Worm (Caenorhabditis elegans) whole organism, L4 larva: ENCODE results near the gene cha-1.

Experiments used
- F26F4.8 ChIP-seq: fragments of 200-800 bp; sonication (Bioruptor generic); conservative IDR thresholded peaks from 2 replicates; pipeline ENCODE4 v1.3.6; 2022; ENCODE audit warnings: missing genetic modification characterization, missing compliant biosample characterization
- F44E2.7 ChIP-seq: fragments of 200-800 bp; sonication (Bioruptor generic); IDR thresholded peaks from 2 replicates; pipeline ENCODE4 v2.1.2; 2022; ENCODE audit warnings: missing genetic modification characterization, missing compliant biosample characterization
- T20F7.1 ChIP-seq: fragments of 200-800 bp; sonication (Bioruptor generic); optimal IDR thresholded peaks from 2 replicates; lab custom pipeline; 2018; ENCODE audit warnings: mild to moderate bottlenecking, missing genetic modification characterization, missing compliant biosample characterization
- T26A8.4 ChIP-seq: fragments of 200-800 bp; sonication (Bioruptor generic); IDR thresholded peaks from 2 replicates; pipeline ENCODE4 v1.3.6; 2022; ENCODE audit warnings: missing genetic modification characterization, missing compliant biosample characterization
- Y48G9A.11 ChIP-seq: fragments of 200-800 bp; sonication (Bioruptor generic); IDR thresholded peaks from 2 replicates; pipeline ENCODE4 v1.3.6; 2022; ENCODE audit warnings: missing genetic modification reagents, missing genetic modification characterization, missing compliant biosample characterization
- Y75B8A.6 ChIP-seq: fragments of 200-800 bp; sonication (Bioruptor generic); IDR thresholded peaks from 2 replicates; pipeline ENCODE4 v1.3.6; 2022; ENCODE audit warnings: missing genetic modification reagents, missing genetic modification characterization, missing compliant biosample characterization
- ceh-20 ChIP-seq: fragments of 200-800 bp; sonication (Bioruptor generic); IDR thresholded peaks from 2 replicates; pipeline ENCODE4 v1.3.6; 2022; ENCODE audit warnings: missing genetic modification reagents, missing genetic modification characterization, missing compliant biosample characterization
- daf-16 ChIP-seq, 3 experiments: sonication (generic microtip); optimal IDR thresholded peaks; 2 replicates each; lab custom pipeline; 2016 to 2017; ENCODE audit warnings: missing genetic modification characterization in 3 of 3, missing genetic modification reagents in 3 of 3, mild to moderate bottlenecking in 2 of 3, missing compliant biosample characterization in 2 of 3, missing biosample characterization in 1 of 3, moderate library complexity in 1 of 3
- daf-8 ChIP-seq: fragments of 200-800 bp; sonication (Bioruptor generic); IDR thresholded peaks from 2 replicates; pipeline ENCODE4 v1.3.6; 2022; ENCODE audit warnings: missing genetic modification characterization, missing compliant biosample characterization
- dmd-6 ChIP-seq: fragments of 200-800 bp; sonication (Bioruptor generic); IDR thresholded peaks from 2 replicates; pipeline ENCODE4 v1.3.6; 2022; ENCODE audit warnings: missing genetic modification reagents, missing genetic modification characterization, missing compliant biosample characterization
- dmd-8 ChIP-seq: fragments of 200-800 bp; sonication (Bioruptor generic); IDR thresholded peaks from 2 replicates; pipeline ENCODE4 v1.3.6; 2022; ENCODE audit warnings: missing genetic modification characterization, missing compliant biosample characterization
- dmd-9 ChIP-seq: fragments of 200-800 bp; sonication (Bioruptor generic); IDR thresholded peaks from 2 replicates; pipeline ENCODE4 v1.3.6; 2022; ENCODE audit warnings: missing genetic modification reagents, missing genetic modification characterization, missing compliant biosample characterization
- dpl-1 ChIP-seq: fragments of 150-350 bp; optimal IDR thresholded peaks from 2 replicates; lab custom pipeline; 2014; ENCODE audit warnings: missing biosample characterization, missing genetic modification reagents, missing genetic modification characterization
- dve-1 ChIP-seq: sonication (generic microtip); optimal IDR thresholded peaks from 2 replicates; lab custom pipeline; 2017; ENCODE audit warnings: antibody characterized with exemption, mild to moderate bottlenecking, missing genetic modification characterization, missing compliant biosample characterization; ENCODE audit not compliant: insufficient read depth
- egl-43 ChIP-seq: fragments of 200-800 bp; sonication (Bioruptor generic); IDR thresholded peaks from 2 replicates; pipeline ENCODE4 v1.3.6; 2022; ENCODE audit warnings: missing genetic modification reagents, missing genetic modification characterization, missing compliant biosample characterization
- fos-1 ChIP-seq: fragments of 150-350 bp; optimal IDR thresholded peaks from 2 replicates; lab custom pipeline; 2014; ENCODE audit warnings: missing biosample characterization, missing genetic modification characterization
- hlh-11 ChIP-seq: fragments of 200-800 bp; sonication (Bioruptor generic); optimal IDR thresholded peaks from 2 replicates; lab custom pipeline; 2018; ENCODE audit warnings: mild to moderate bottlenecking, missing genetic modification characterization, missing compliant biosample characterization
- hlh-30 ChIP-seq: sonication (generic microtip); optimal IDR thresholded peaks from 2 replicates; lab custom pipeline; 2017; ENCODE audit warnings: antibody characterized with exemption, mild to moderate bottlenecking, missing genetic modification characterization, missing compliant biosample characterization; ENCODE audit not compliant: insufficient read depth
- hmg-1.1 ChIP-seq: fragments of 200-800 bp; sonication (Bioruptor generic); IDR thresholded peaks from 2 replicates; pipeline ENCODE4 v1.3.6; 2022; ENCODE audit warnings: missing genetic modification reagents, missing genetic modification characterization, missing compliant biosample characterization
- jun-1 ChIP-seq: fragments of 150-350 bp; optimal IDR thresholded peaks from 2 replicates; lab custom pipeline; 2014; ENCODE audit warnings: missing biosample characterization, missing genetic modification reagents, missing genetic modification characterization
- lim-7 ChIP-seq: fragments of 200-800 bp; sonication (Bioruptor generic); IDR thresholded peaks from 2 replicates; pipeline ENCODE4 v1.3.6; 2022; ENCODE audit warnings: missing genetic modification characterization, missing compliant biosample characterization
- lin-1 ChIP-seq: fragments of 200-800 bp; sonication (Bioruptor generic); IDR thresholded peaks from 2 replicates; pipeline ENCODE4 v1.3.6; 2022; ENCODE audit warnings: missing genetic modification reagents, missing genetic modification characterization, missing compliant biosample characterization
- lin-15B ChIP-seq: fragments of 150-350 bp; sonication (generic microtip); optimal IDR thresholded peaks from 3 replicates; lab custom pipeline; 2014; ENCODE audit warnings: missing biosample characterization, missing genetic modification characterization
- lin-29 ChIP-seq: fragments of 200-800 bp; sonication (Bioruptor generic); IDR thresholded peaks from 2 replicates; pipeline ENCODE4 v1.3.6; 2022; ENCODE audit warnings: missing genetic modification reagents, missing genetic modification characterization, missing compliant biosample characterization
- lin-38 ChIP-seq: fragments of 200-800 bp; sonication (Bioruptor generic); IDR thresholded peaks from 2 replicates; pipeline ENCODE4 v1.3.6; 2022; ENCODE audit warnings: missing genetic modification reagents, missing genetic modification characterization, missing compliant biosample characterization
- lir-3 ChIP-seq: sonication (generic microtip); optimal IDR thresholded peaks from 2 replicates; lab custom pipeline; 2016; ENCODE audit warnings: mild to moderate bottlenecking, missing genetic modification characterization, missing compliant biosample characterization
- lsy-2 ChIP-seq, 2 experiments: fragments of 150-350 bp in 1 of 2; sonication (generic microtip) in 1 of 2; optimal IDR thresholded peaks; 2 replicates each; lab custom pipeline; 2014 to 2017; ENCODE audit warnings: missing biosample characterization in 2 of 2, missing genetic modification characterization in 2 of 2
- madf-9 ChIP-seq: fragments of 200-800 bp; sonication (Bioruptor generic); conservative IDR thresholded peaks from 2 replicates; pipeline ENCODE4 v1.3.6; 2022; ENCODE audit warnings: missing genetic modification reagents, missing genetic modification characterization, missing compliant biosample characterization
- mdl-1 ChIP-seq, 2 experiments: fragments of 150-350 bp in 1 of 2; sonication (generic microtip) in 1 of 2; optimal IDR thresholded peaks; 2 replicates each; lab custom pipeline; 2014 to 2017; ENCODE audit warnings: missing biosample characterization in 2 of 2, missing genetic modification characterization in 2 of 2
- mdt-29 ChIP-seq: fragments of 200-800 bp; sonication (Bioruptor generic); IDR thresholded peaks from 2 replicates; pipeline ENCODE4 v1.3.6; 2022; ENCODE audit warnings: missing genetic modification reagents, missing genetic modification characterization, missing compliant biosample characterization
- mes-2 ChIP-seq: sonication (generic microtip); optimal IDR thresholded peaks from 2 replicates; lab custom pipeline; 2016; ENCODE audit warnings: missing genotype, mild to moderate bottlenecking, missing genetic modification characterization, missing compliant biosample characterization; ENCODE audit not compliant: poor library complexity, severe bottlenecking
- mxl-2 ChIP-seq: fragments of 200-800 bp; sonication (Bioruptor generic); conservative IDR thresholded peaks from 2 replicates; pipeline ENCODE4 v1.3.6; 2022; ENCODE audit warnings: missing genetic modification reagents, missing genetic modification characterization, missing compliant biosample characterization
- mxl-3 ChIP-seq: fragments of 200-800 bp; sonication (Bioruptor generic); optimal IDR thresholded peaks from 2 replicates; lab custom pipeline; 2018; ENCODE audit warnings: mild to moderate bottlenecking, missing genetic modification characterization, missing compliant biosample characterization
- nhr-10 ChIP-seq: fragments of 150-350 bp; optimal IDR thresholded peaks from 2 replicates; lab custom pipeline; 2014; ENCODE audit warnings: missing biosample characterization, missing genetic modification characterization
- nhr-102 ChIP-seq: sonication (generic microtip); optimal IDR thresholded peaks from 2 replicates; lab custom pipeline; 2016; ENCODE audit warnings: mild to moderate bottlenecking, missing genetic modification characterization, moderate library complexity, missing compliant biosample characterization
- nhr-111 ChIP-seq: fragments of 200-800 bp; sonication (Bioruptor generic); optimal IDR thresholded peaks from 2 replicates; lab custom pipeline; 2018; ENCODE audit warnings: mild to moderate bottlenecking, missing genetic modification characterization, missing compliant biosample characterization
- nhr-42 ChIP-seq: fragments of 200-800 bp; sonication (Bioruptor generic); IDR thresholded peaks from 2 replicates; pipeline ENCODE4 v1.3.6; 2022; ENCODE audit warnings: missing genetic modification characterization, missing compliant biosample characterization
- nhr-77 ChIP-seq: fragments of 150-350 bp; optimal IDR thresholded peaks from 2 replicates; lab custom pipeline; 2014; ENCODE audit warnings: missing biosample characterization, missing genetic modification characterization
- php-3 ChIP-seq: fragments of 200-800 bp; sonication (Bioruptor generic); IDR thresholded peaks from 2 replicates; pipeline ENCODE4 v1.3.6; 2022; ENCODE audit warnings: missing genetic modification reagents, missing genetic modification characterization, missing compliant biosample characterization
- pqm-1 ChIP-seq: sonication (generic microtip); optimal IDR thresholded peaks from 2 replicates; lab custom pipeline; 2017; ENCODE audit warnings: missing biosample characterization, missing genetic modification characterization
- set-16 ChIP-seq: fragments of 200-800 bp; sonication (Bioruptor generic); IDR thresholded peaks from 2 replicates; pipeline ENCODE4 v1.3.6; 2022; ENCODE audit warnings: missing genetic modification reagents, missing genetic modification characterization, missing compliant biosample characterization
- snpc-4 ChIP-seq: fragments of 150-350 bp; optimal IDR thresholded peaks from 2 replicates; lab custom pipeline; 2014; ENCODE audit warnings: missing biosample characterization, missing genetic modification characterization
- spr-1 ChIP-seq: sonication (generic microtip); optimal IDR thresholded peaks from 2 replicates; lab custom pipeline; 2016; ENCODE audit warnings: mild to moderate bottlenecking, missing genetic modification characterization, missing compliant biosample characterization
- tra-1 ChIP-seq: fragments of 200-800 bp; sonication (Bioruptor generic); IDR thresholded peaks from 2 replicates; pipeline ENCODE4 v1.3.6; 2022; ENCODE audit warnings: missing genetic modification reagents, missing genetic modification characterization, missing compliant biosample characterization
- zfp-2 ChIP-seq: sonication (generic microtip); optimal IDR thresholded peaks from 2 replicates; lab custom pipeline; 2016; ENCODE audit warnings: mild to moderate bottlenecking, missing genetic modification characterization, missing compliant biosample characterization
- zfp-3 ChIP-seq: fragments of 200-800 bp; sonication (Bioruptor generic); conservative IDR thresholded peaks from 2 replicates; pipeline ENCODE4 v1.3.6; 2022; ENCODE audit warnings: missing genetic modification reagents, missing genetic modification characterization, missing compliant biosample characterization

Gene cha-1

ce11 chrIV:3613022-3613605 is 11.4 kb downstream of the cha-1 start, which contains the start of gene ltah-1.2 (continued):
- peak; percentile 5 for TF ChIP-seq nhr-77
- TF ChIP-seq ceh-20 (GFP tag; lab: Robert Waterston, UW), result 0 out of 2 replicates have a peak, but pooled peaks have one; percentile 65
- TF ChIP-seq Y75B8A.6 (GFP tag; lab: Robert Waterston, UW), result no peak
- 0 out of 2 replicates have a peak, but pooled peaks have one; percentile 40 for TF ChIP-seq egl-43 (GFP tag; lab: Robert Waterston, UW)
- TF ChIP-seq daf-16 (GFP tag; optimal IDR thresholded peaks at IDR 0.05; lab: Kevin White, UChicago), result no peak
- peak; percentile 11 for TF ChIP-seq daf-16 (tag; optimal IDR thresholded peaks at IDR 0.05; lab: Kevin White, UChicago)
- no peak for TF ChIP-seq nhr-111 (GFP tag; lab: Kevin White, UChicago)
- TF ChIP-seq snpc-4 (tag; lab: Kevin White, UChicago), result no peak
- TF ChIP-seq hlh-30 (tag; lab: Kevin White, UChicago), result peak; percentile 56
- no peak for TF ChIP-seq spr-1 (tag; lab: Kevin White, UChicago)
- 0 out of 2 replicates have a peak, but pooled peaks have one; percentile 7 for TF ChIP-seq T26A8.4 (GFP tag; lab: Robert Waterston, UW)
- no peak for TF ChIP-seq hmg-1.1 (GFP tag; lab: Robert Waterston, UW)
- no peak for TF ChIP-seq lim-7
- peak; percentile 34 for TF ChIP-seq dve-1 (tag; lab: Kevin White, UChicago)
- TF ChIP-seq F44E2.7 (GFP tag; lab: Robert Waterston, UW), result no peak

- TF ChIP-seq mdt-29 (GFP tag; lab: Robert Waterston, UW) (peak; percentile 65), lin-38 (GFP tag; lab: Robert Waterston, UW) (peak; percentile 47), hlh-11 (tag; lab: Kevin White, UChicago) (peak; percentile 97), madf-9 (GFP tag; lab: Robert Waterston, UW) (no peak), F26F4.8 (GFP tag; lab: Robert Waterston, UW) (no peak), spr-1 (tag; lab: Kevin White, UChicago) (peak; percentile 39), ceh-20 (GFP tag; lab: Robert Waterston, UW) (peak; percentile 82), pqm-1 (peak; percentile 82), php-3 (GFP tag; lab: Robert Waterston, UW) (peak; percentile 94), mxl-3 (GFP tag; lab: Kevin White, UChicago) (peak; percentile 62), lir-3 (tag; lab: Kevin White, UChicago) (no peak), Y75B8A.6 (GFP tag; lab: Robert Waterston, UW) (no peak), dmd-9 (GFP tag; lab: Robert Waterston, UW) (no peak), T20F7.1 (GFP tag; lab: Kevin White, UChicago) (no peak), lin-1 (GFP tag; lab: Robert Waterston, UW) (peak; percentile 84), nhr-42 (peak; percentile 59; the same call in 1 of the 2 replicates), nhr-102 (tag; lab: Kevin White, UChicago) (peak; percentile 86), zfp-3 (GFP tag; lab: Robert Waterston, UW) (no peak), lin-15B (tag; lab: Kevin White, UChicago) (no peak), dmd-6 (GFP tag; lab: Robert Waterston, UW) (peak; percentile 87), nhr-10 (peak; percentile 52), dmd-8 (GFP tag; lab: Robert Waterston, UW) (0 out of 2 replicates have a peak, but pooled peaks have one; percentile 10), lin-29 (no peak), mxl-2 (GFP tag; lab: Robert Waterston, UW) (no peak), hlh-30 (tag; lab: Kevin White, UChicago) (peak; percentile 80), Y48G9A.11 (no peak), lsy-2 (tag; optimal IDR thresholded peaks at IDR 0.05; lab: Kevin White, UChicago) (peak in 1 of 2 experiments; percentile 10), jun-1 (tag; lab: Kevin White, UChicago) (peak; percentile 55), tra-1 (GFP tag; lab: Robert Waterston, UW) (peak; percentile 82), daf-8 (GFP tag; lab: Robert Waterston, UW) (no peak), set-16 (peak; percentile 49; the same call in 1 of the 2 replicates), mes-2 (tag; lab: Kevin White, UChicago) (peak; percentile 43), daf-16 (GFP tag; optimal IDR thresholded peaks at IDR 0.05; lab: Kevin White, UChicago) (peak in 1 of 2 experiments; percentile 71), daf-16 (tag; optimal IDR thresholded peaks at IDR 0.05; lab: Kevin White, UChicago) (peak; percentile 79), zfp-2 (tag; lab: Kevin White, UChicago) (no peak), mdl-1 (tag; optimal IDR thresholded peaks at IDR 0.05; lab: Kevin White, UChicago) (peak in 1 of 2 experiments; percentile 42), fos-1 (tag; lab: Kevin White, UChicago) (peak; percentile 45), dpl-1 (GFP tag; lab: Kevin White, UChicago) (no peak)
Observed at ce11 chrIV:3611845-3612244, 12.7 kb downstream of the cha-1 start.
